Worm (Caenorhabditis elegans) whole organism, L4 larva: ENCODE measurements around the gene C27B7.2.

Experiments used
- fos-1 ChIP-seq: fragments of 150-350 bp; optimal IDR thresholded peaks from 2 replicates; lab custom pipeline; 2014; ENCODE audit warnings: missing biosample characterization, missing genetic modification characterization
- lin-13 ChIP-seq: fragments of 150-350 bp; optimal IDR thresholded peaks from 2 replicates; lab custom pipeline; 2014; ENCODE audit warnings: missing biosample characterization, missing genetic modification reagents, missing genetic modification characterization
- mxl-3 ChIP-seq: fragments of 200-800 bp; sonication (Bioruptor generic); optimal IDR thresholded peaks from 2 replicates; lab custom pipeline; 2018; ENCODE audit warnings: mild to moderate bottlenecking, missing genetic modification characterization, missing compliant biosample characterization
- nhr-11 ChIP-seq: fragments of 150-350 bp; optimal IDR thresholded peaks from 2 replicates; lab custom pipeline; 2014; ENCODE audit warnings: missing biosample characterization, missing genetic modification characterization
- pha-4 ChIP-seq, 2 experiments: fragments of 150-350 bp in 1 of 2; fragments of 200-800 bp in 1 of 2; sonication (Bioruptor generic) in 1 of 2; IDR thresholded peaks in 1 of 2; optimal IDR thresholded peaks in 1 of 2; 2 replicates each; pipeline versions ENCODE4 v1.3.6 to Lab custom; 2014 to 2022; ENCODE audit warnings: missing genetic modification characterization in 2 of 2, missing genetic modification reagents in 2 of 2, missing biosample characterization in 1 of 2, missing compliant biosample characterization in 1 of 2
- unc-62 ChIP-seq, 3 experiments: fragments of 150-350 bp in 1 of 3; sonication (generic microtip); optimal IDR thresholded peaks in 2 of 3; peaks in 1 of 3; 1 replicate in 1 of 3; 2 replicates in 2 of 3; lab custom pipeline; 2014 to 2017; ENCODE audit warnings: missing biosample characterization in 3 of 3, missing genetic modification characterization in 3 of 3, missing genetic modification reagents in 3 of 3, missing genotype in 1 of 3

- TF ChIP-seq mxl-3 (no peak), fos-1 (tag; lab: Kevin White, UChicago) (no peak), lin-13 (GFP tag; lab: Kevin White, UChicago) (no peak), pha-4 (GFP tag; IDR thresholded peaks at IDR 0.05; lab: Robert Waterston, UW) (no peak), pha-4 (tag; optimal IDR thresholded peaks at IDR 0.05; lab: Kevin White, UChicago) (no peak), nhr-11 (no peak), unc-62 (GFP tag; optimal IDR thresholded peaks at IDR 0.05 in 1 of 2; lab: Kevin White, UChicago) (no peak), unc-62 (tag; optimal IDR thresholded peaks at IDR 0.05; lab: Kevin White, UChicago) (no peak)
These were observed 11.5 kb upstream of the C27B7.2 start, which contains the start of gene C09G9.8 for ce11 chrIV:8881181-8881580.
